Worm (Caenorhabditis elegans) whole organism, young adult: ENCODE measurements around the gene ehbp-1.

ENCODE experiments used
- B0035.1 ChIP-seq: sonication (generic microtip); optimal IDR thresholded peaks from 2 replicates; lab custom pipeline; 2016; ENCODE audit warnings: missing genetic modification characterization, mild to moderate bottlenecking, missing compliant biosample characterization, missing genotype, missing genetic modification reagents
- C06A6.2 ChIP-seq: fragments of 200-800 bp; sonication (Bioruptor generic); conservative IDR thresholded peaks from 2 replicates; pipeline ENCODE4 v1.3.6; 2022; ENCODE audit warnings: missing genetic modification characterization, missing compliant biosample characterization
- C17E4.6 ChIP-seq: fragments of 200-800 bp; sonication (Bioruptor generic); IDR thresholded peaks from 2 replicates; pipeline ENCODE4 v1.3.6; 2022; ENCODE audit warnings: missing genetic modification reagents, missing genetic modification characterization, missing compliant biosample characterization
- D2030.7 ChIP-seq: fragments of 200-800 bp; sonication (Bioruptor generic); IDR thresholded peaks from 2 replicates; pipeline ENCODE4 v1.3.6; 2022; ENCODE audit warnings: missing genetic modification reagents, missing genetic modification characterization, missing compliant biosample characterization
- F23B12.7 ChIP-seq: sonication (generic microtip); optimal IDR thresholded peaks from 2 replicates; lab custom pipeline; 2017; ENCODE audit warnings: missing genetic modification characterization, mild to moderate bottlenecking, missing compliant biosample characterization, antibody characterized with exemption, moderate library complexity; ENCODE audit not compliant: insufficient read depth
- F55B11.4 ChIP-seq: sonication (generic microtip); optimal IDR thresholded peaks from 2 replicates; lab custom pipeline; 2016; ENCODE audit warnings: missing compliant biosample characterization, missing genetic modification characterization, borderline replicate concordance; ENCODE audit not compliant: insufficient read depth
- Y53G8AR.9 ChIP-seq: fragments of 200-800 bp; sonication (Bioruptor generic); conservative IDR thresholded peaks from 2 replicates; pipeline ENCODE4 v1.3.6; 2022; ENCODE audit warnings: missing genetic modification reagents, missing genetic modification characterization, missing compliant biosample characterization
- akir-1 ChIP-seq: fragments of 200-800 bp; sonication (Bioruptor generic); optimal IDR thresholded peaks from 2 replicates; lab custom pipeline; 2018; ENCODE audit warnings: mild to moderate bottlenecking, missing genetic modification characterization, moderate library complexity, missing compliant biosample characterization
- atf-7 ChIP-seq: sonication (generic microtip); optimal IDR thresholded peaks from 2 replicates; lab custom pipeline; 2017; ENCODE audit warnings: mild to moderate bottlenecking, missing genetic modification characterization, missing compliant biosample characterization
- athp-1 ChIP-seq: sonication (generic microtip); optimal IDR thresholded peaks from 2 replicates; lab custom pipeline; 2017; ENCODE audit warnings: mild to moderate bottlenecking, missing genetic modification characterization, missing compliant biosample characterization
- attf-3 ChIP-seq: fragments of 200-800 bp; sonication (Bioruptor generic); conservative IDR thresholded peaks from 2 replicates; pipeline ENCODE4 v1.3.6; 2022; ENCODE audit warnings: missing genetic modification reagents, missing genetic modification characterization, missing compliant biosample characterization
- ccch-3 ChIP-seq: fragments of 200-800 bp; sonication (Bioruptor generic); optimal IDR thresholded peaks from 2 replicates; lab custom pipeline; 2018; ENCODE audit warnings: mild to moderate bottlenecking, missing genetic modification characterization, missing compliant biosample characterization
- ceh-27 ChIP-seq: fragments of 200-800 bp; sonication (Bioruptor generic); optimal IDR thresholded peaks from 2 replicates; lab custom pipeline; 2018; ENCODE audit warnings: mild to moderate bottlenecking, missing genetic modification characterization, moderate library complexity, missing compliant biosample characterization
- ceh-79 ChIP-seq: sonication (generic microtip); optimal IDR thresholded peaks from 2 replicates; lab custom pipeline; 2017; ENCODE audit warnings: mild to moderate bottlenecking, missing genetic modification characterization, missing compliant biosample characterization
- dox-1 ChIP-seq: fragments of 200-800 bp; sonication (Bioruptor generic); IDR thresholded peaks from 2 replicates; pipeline ENCODE4 v1.3.6; 2022; ENCODE audit warnings: missing genetic modification reagents, missing genetic modification characterization, missing compliant biosample characterization
- dpff-1 ChIP-seq: sonication (generic microtip); optimal IDR thresholded peaks from 2 replicates; lab custom pipeline; 2017; ENCODE audit warnings: mild to moderate bottlenecking, missing genetic modification characterization, missing compliant biosample characterization
- egl-44 ChIP-seq: fragments of 200-800 bp; sonication (Bioruptor generic); IDR thresholded peaks from 2 replicates; pipeline ENCODE4 v1.3.6; 2022; ENCODE audit warnings: missing genetic modification reagents, missing genetic modification characterization, missing compliant biosample characterization
- egrh-3 ChIP-seq: fragments of 200-800 bp; sonication (Bioruptor generic); IDR thresholded peaks from 2 replicates; pipeline ENCODE4 v1.3.6; 2022; ENCODE audit warnings: missing genetic modification reagents, missing genetic modification characterization, missing compliant biosample characterization
- ets-4 ChIP-seq: fragments of 200-800 bp; sonication (Bioruptor generic); optimal IDR thresholded peaks from 2 replicates; lab custom pipeline; 2018; ENCODE audit warnings: mild to moderate bottlenecking, missing genetic modification characterization, missing compliant biosample characterization
- gei-17 ChIP-seq: fragments of 200-800 bp; sonication (Bioruptor generic); optimal IDR thresholded peaks from 2 replicates; lab custom pipeline; 2018; ENCODE audit warnings: mild to moderate bottlenecking, missing genetic modification characterization, missing compliant biosample characterization
- hmg-1.2 ChIP-seq: fragments of 200-800 bp; sonication (Bioruptor generic); IDR thresholded peaks from 2 replicates; pipeline ENCODE4 v1.3.6; 2022; ENCODE audit warnings: missing genetic modification reagents, missing genetic modification characterization, missing compliant biosample characterization
- hsf-1 ChIP-seq: fragments of 200-800 bp; sonication (Bioruptor generic); IDR thresholded peaks from 2 replicates; pipeline ENCODE4 v1.3.6; 2022; ENCODE audit warnings: missing genetic modification reagents, missing genetic modification characterization, missing compliant biosample characterization
- let-607 ChIP-seq, 2 experiments: fragments of 200-800 bp in 1 of 2; sonication (Bioruptor generic) in 1 of 2; sonication (generic microtip) in 1 of 2; optimal IDR thresholded peaks; 2 replicates each; lab custom pipeline; 2016 to 2018; ENCODE audit warnings: mild to moderate bottlenecking in 2 of 2, missing compliant biosample characterization in 2 of 2, missing genetic modification characterization in 2 of 2, moderate library complexity in 2 of 2, missing genotype in 1 of 2
- lin-35 ChIP-seq, 3 experiments: fragments of 150-350 bp in 2 of 3; sonication (generic microtip) in 1 of 3; optimal IDR thresholded peaks; 2 replicates each; lab custom pipeline; 2014 to 2018; ENCODE audit warnings: missing biosample characterization in 3 of 3, missing genetic modification characterization in 3 of 3, missing genetic modification reagents in 3 of 3
- madf-10 ChIP-seq: sonication (generic microtip); optimal IDR thresholded peaks from 2 replicates; lab custom pipeline; 2016; ENCODE audit warnings: mild to moderate bottlenecking, missing genetic modification characterization, missing compliant biosample characterization
- madf-3 ChIP-seq: fragments of 200-800 bp; sonication (Bioruptor generic); IDR thresholded peaks from 2 replicates; pipeline ENCODE4 v1.3.6; 2022; ENCODE audit warnings: missing genetic modification reagents, missing genetic modification characterization, missing compliant biosample characterization
- nfya-1 ChIP-seq: sonication (generic microtip); optimal IDR thresholded peaks from 2 replicates; lab custom pipeline; 2017; ENCODE audit warnings: antibody characterized with exemption, missing compliant biosample characterization, missing genetic modification characterization, borderline replicate concordance; ENCODE audit not compliant: insufficient read depth
- nhr-120 ChIP-seq: fragments of 200-800 bp; sonication (Bioruptor generic); IDR thresholded peaks from 2 replicates; pipeline ENCODE4 v1.3.6; 2022; ENCODE audit warnings: missing genetic modification characterization, missing compliant biosample characterization
- nhr-80 ChIP-seq: sonication (generic microtip); optimal IDR thresholded peaks from 2 replicates; lab custom pipeline; 2016; ENCODE audit warnings: missing genetic modification characterization, missing compliant biosample characterization
- sea-2 ChIP-seq: fragments of 200-800 bp; sonication (Bioruptor generic); IDR thresholded peaks from 2 replicates; pipeline ENCODE4 v1.3.6; 2022; ENCODE audit warnings: missing genetic modification characterization, missing compliant biosample characterization
- snpc-1.1 ChIP-seq: sonication (generic microtip); optimal IDR thresholded peaks from 2 replicates; lab custom pipeline; 2017; ENCODE audit warnings: missing genetic modification characterization, mild to moderate bottlenecking, missing compliant biosample characterization, antibody characterized with exemption, moderate library complexity, missing genotype, missing genetic modification reagents; ENCODE audit not compliant: insufficient read depth
- tbp1 ChIP-seq: fragments of 200-800 bp; sonication (Bioruptor generic); optimal IDR thresholded peaks from 2 replicates; lab custom pipeline; 2018; ENCODE audit warnings: mild to moderate bottlenecking, missing genetic modification characterization, missing compliant biosample characterization
- tlf-1 ChIP-seq: fragments of 200-800 bp; sonication (Bioruptor generic); optimal IDR thresholded peaks from 2 replicates; lab custom pipeline; 2018; ENCODE audit warnings: mild to moderate bottlenecking, missing genetic modification characterization, missing compliant biosample characterization
- ztf-18 ChIP-seq: sonication (generic microtip); optimal IDR thresholded peaks from 2 replicates; lab custom pipeline; 2016; ENCODE audit warnings: missing genotype, mild to moderate bottlenecking, missing genetic modification characterization, missing compliant biosample characterization
- ztf-25 ChIP-seq: fragments of 200-800 bp; sonication (Bioruptor generic); IDR thresholded peaks from 2 replicates; pipeline ENCODE4 v1.3.6; 2022; ENCODE audit warnings: missing genetic modification reagents, missing genetic modification characterization, missing compliant biosample characterization

The ehbp-1 gene

ce11 chrV:9503152-9503817 is 47.2 kb upstream of the ehbp-1 start (continued):
- TF ChIP-seq nhr-120 (GFP tag; lab: Robert Waterston, UW) (peak; percentile 92; the same call in 1 of the 2 replicates), snpc-1.1 (tag; lab: Kevin White, UChicago) (peak; percentile 88), ztf-25 (0 out of 2 replicates have a peak, but pooled peaks have one; percentile 22), egl-44 (peak; percentile 90), ztf-18 (tag; lab: Kevin White, UChicago) (peak; percentile 78), F55B11.4 (tag; lab: Kevin White, UChicago) (no peak), madf-10 (tag; lab: Kevin White, UChicago) (peak; percentile 41), sea-2 (no peak), dox-1 (GFP tag; lab: Robert Waterston, UW) (peak; percentile 80), hmg-1.2 (peak; percentile 91), attf-3 (GFP tag; lab: Robert Waterston, UW) (no peak), ceh-27 (peak; percentile 65), ets-4 (peak; percentile 35), madf-3 (no peak), hsf-1 (peak; percentile 61; the same call in 1 of the 2 replicates), B0035.1 (tag; lab: Kevin White, UChicago) (no peak), tbp1 (peak; percentile 96), ceh-79 (tag; lab: Kevin White, UChicago) (peak; percentile 55)
- TF ChIP-seq, all 124 proteins: peak for 71

DNA sequence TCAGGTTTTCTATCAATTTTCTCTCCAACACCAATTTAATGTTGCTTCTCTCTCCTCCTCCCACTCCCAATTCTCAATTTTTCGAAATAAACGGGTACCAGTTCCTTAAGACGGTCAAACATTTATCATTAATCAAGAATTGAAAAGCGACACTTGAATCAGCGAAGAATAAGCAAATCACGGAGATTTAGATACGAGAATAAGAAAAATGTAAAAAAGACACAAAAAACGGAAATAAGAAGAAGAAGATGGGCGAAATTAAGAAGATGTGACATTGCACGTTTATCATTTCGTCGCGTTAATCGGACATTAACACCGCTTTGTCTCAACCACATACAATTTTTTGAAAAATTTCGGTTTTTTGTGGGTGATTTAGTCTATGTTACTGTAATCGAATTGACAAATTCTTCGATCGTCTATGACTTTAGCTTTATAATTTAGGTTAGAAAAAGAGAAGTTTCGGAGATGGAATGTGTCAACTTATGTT is 45.9 kb upstream of the ehbp-1 start, which contains the start of gene haao-1:
Gene haao-1, plus strand, starts transcription at position 437 of the 487 bp plus-strand sequence.
- no peak for TF ChIP-seq madf-10 (tag; lab: Kevin White, UChicago)
- TF ChIP-seq gei-17 (GFP tag; lab: Kevin White, UChicago) = no peak
- no peak for TF ChIP-seq sea-2
- no peak for TF ChIP-seq egrh-3
- no peak for TF ChIP-seq atf-7 (tag; lab: Kevin White, UChicago)
- no peak for TF ChIP-seq akir-1 (GFP tag; lab: Kevin White, UChicago)
- no peak for TF ChIP-seq F23B12.7 (tag; lab: Kevin White, UChicago)
- no peak for TF ChIP-seq C06A6.2 (GFP tag; lab: Robert Waterston, UW)
- no peak for TF ChIP-seq dpff-1 (tag; lab: Kevin White, UChicago)
- no peak for TF ChIP-seq D2030.7 (GFP tag; lab: Robert Waterston, UW)

DNA sequence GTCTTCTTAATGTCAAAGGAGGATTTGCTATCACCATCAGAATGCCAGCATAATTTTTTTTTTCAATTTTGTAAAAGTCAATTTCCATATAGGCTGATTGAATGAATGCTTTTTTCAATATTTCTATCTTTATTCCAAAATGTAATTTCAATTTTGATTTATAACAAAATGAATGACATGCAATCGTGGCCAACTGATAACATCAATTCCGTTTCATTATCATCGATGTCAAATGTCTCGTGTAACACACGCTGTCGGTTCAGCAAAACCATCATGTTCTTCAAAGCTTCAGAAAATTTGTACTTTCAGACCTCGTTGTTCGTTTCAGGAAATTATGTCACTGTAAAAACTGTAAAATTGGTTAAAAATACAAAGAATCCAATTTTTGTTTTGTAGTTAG is 43.5 kb upstream of the ehbp-1 start:
- TF ChIP-seq Y53G8AR.9 (GFP tag; lab: Robert Waterston, UW) (no peak), gei-17 (GFP tag; lab: Kevin White, UChicago) (no peak), nhr-80 (tag; lab: Kevin White, UChicago) (peak; percentile 73), athp-1 (tag; lab: Kevin White, UChicago) (no peak), let-607 (tag; optimal IDR thresholded peaks at IDR 0.05; lab: Kevin White, UChicago) (peak; percentile 40 to 83), ccch-3 (GFP tag; lab: Kevin White, UChicago) (no peak), lin-35 (GFP tag; optimal IDR thresholded peaks at IDR 0.05; lab: Kevin White, UChicago) (no peak), tlf-1 (GFP tag; lab: Kevin White, UChicago) (no peak), nfya-1 (tag; lab: Kevin White, UChicago) (no peak), C17E4.6 (GFP tag; lab: Robert Waterston, UW) (no peak)
- TF ChIP-seq, all 124 proteins: peak for 2
